Fruit fly (Drosophila melanogaster): ENCODE measurements around the gene Nepl20.

Nepl20 gene

DNA sequence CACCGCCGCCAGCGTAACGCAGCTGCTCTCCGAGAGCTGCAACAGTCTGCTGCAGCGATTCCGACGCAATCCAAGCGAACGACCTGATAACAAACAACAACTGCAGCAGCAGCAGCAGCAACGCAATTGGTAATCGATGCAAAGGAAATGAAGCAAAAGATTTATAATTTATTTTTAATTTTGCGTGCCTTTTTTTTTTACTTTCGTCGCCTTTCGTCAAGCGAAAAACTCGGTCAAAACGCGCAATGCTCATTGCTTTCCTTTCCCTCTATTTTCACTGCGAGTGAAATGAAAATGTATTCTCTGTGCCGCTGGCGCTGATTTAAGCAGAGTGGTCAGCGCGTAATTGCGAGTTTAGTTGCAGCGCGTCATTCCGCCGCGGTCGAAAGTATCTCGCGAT, 32.4 kb downstream of the Nepl20 start:
- TF ChIP-seq Abd-B (GFP tag; optimal IDR thresholded peaks at IDR 0.05) (no peak), Hr83 (GFP tag; optimal IDR thresholded peaks at IDR 0.05; ENCODE audit: poor library complexity, severe bottlenecking) (no peak), rgr (GFP tag; optimal IDR thresholded peaks at IDR 0.05) (no peak), usp (GFP tag; optimal IDR thresholded peaks at IDR 0.05) (no peak), sage (GFP tag; optimal IDR thresholded peaks at IDR 0.05) (no peak), psq (GFP tag; optimal IDR thresholded peaks at IDR 0.05) (no peak), foxo (GFP tag; optimal IDR thresholded peaks at IDR 0.05) (no peak), Hr78 (GFP tag; optimal IDR thresholded peaks at IDR 0.05) (no peak), HLH106 (tag; optimal IDR thresholded peaks at IDR 0.05) (no peak), lola (GFP tag; optimal IDR thresholded peaks at IDR 0.05) (no peak), fru (GFP tag; optimal IDR thresholded peaks at IDR 0.05) (no peak), dl (GFP tag; optimal IDR thresholded peaks at IDR 0.05; ENCODE audit: insufficient read depth in 1 of 2, partially characterized antibody in 2 of 2) (no peak), h (GFP tag; optimal IDR thresholded peaks at IDR 0.05) (no peak), GATAd (GFP tag; optimal IDR thresholded peaks at IDR 0.05) (no peak), Vsx2 (GFP tag; optimal IDR thresholded peaks at IDR 0.05; ENCODE audit: partially characterized antibody) (no peak), sv (GFP tag; optimal IDR thresholded peaks at IDR 0.05) (no peak)

DNA sequence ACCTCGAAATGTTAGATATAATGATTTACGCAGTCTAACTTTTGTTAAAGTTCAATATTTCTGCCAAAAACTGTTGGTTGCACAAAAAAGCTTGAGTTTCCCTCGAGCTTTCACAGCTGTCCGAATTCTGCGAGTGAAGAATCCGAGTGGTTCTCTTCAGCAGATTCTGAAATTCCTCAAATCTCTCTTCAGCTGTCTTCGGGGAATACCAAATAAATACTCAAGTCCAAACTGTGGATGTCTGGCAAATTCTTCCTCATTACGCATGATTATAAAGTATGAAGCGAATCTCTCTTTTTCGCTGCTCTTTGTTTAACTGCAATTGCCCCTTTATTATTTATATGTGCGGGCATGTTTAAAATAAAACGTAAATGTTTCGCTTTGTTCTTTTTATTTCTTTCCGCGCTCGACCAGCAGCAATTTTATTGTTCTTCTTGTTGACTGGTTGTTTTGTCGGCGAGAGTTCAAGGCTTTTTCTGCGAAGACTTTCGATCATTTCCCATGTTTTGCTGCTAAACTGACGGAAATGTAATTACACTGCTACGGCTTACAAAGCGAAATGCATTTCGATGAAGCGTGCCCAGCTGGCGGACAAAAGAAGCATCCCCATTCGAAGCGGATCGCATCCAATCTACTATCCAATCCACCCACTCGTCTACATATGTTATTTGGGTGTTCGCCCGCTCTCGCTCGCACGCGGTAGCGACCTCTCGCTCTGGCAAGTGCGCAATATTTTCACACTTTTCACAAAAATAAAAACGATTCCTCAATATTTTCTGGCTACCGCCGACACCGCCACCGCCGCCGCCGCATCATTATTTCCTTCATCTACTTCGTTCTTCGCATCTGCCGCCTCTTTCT, 33.5 kb downstream of the Nepl20 start:
- no peak for TF ChIP-seq Rel (GFP tag; optimal IDR thresholded peaks at IDR 0.05)
- peak; percentile 92 for TF ChIP-seq Rel (tag; optimal IDR thresholded peaks at IDR 0.05)
- TF ChIP-seq jim (GFP tag; optimal IDR thresholded peaks at IDR 0.05), result no peak

DNA sequence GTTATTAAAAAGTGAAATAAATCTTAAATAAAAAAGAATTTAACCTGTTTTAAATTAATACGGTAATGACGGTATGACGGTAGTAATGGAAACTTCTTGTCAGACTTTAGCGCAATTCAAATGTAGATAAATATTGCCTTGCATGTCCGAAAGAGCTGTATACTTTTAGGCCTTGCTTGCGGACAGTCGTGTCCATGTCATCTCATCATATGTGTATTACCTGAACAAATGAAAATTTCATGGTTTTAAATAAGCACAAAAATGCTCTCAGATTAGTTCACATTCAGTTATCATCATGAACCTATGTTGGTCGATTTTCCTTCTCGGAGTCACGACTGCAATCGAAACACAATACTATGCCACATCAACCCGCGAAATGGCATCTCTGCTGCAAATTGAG, 42.2 kb downstream of the Nepl20 start, which contains the start of gene CG11828:
Gene CG11828 (plus strand): TSS at position 301 of the 400 bp plus-strand sequence.
- no peak for TF ChIP-seq Hr78 (GFP tag; optimal IDR thresholded peaks at IDR 0.05)
- no peak for TF ChIP-seq woc (GFP tag; optimal IDR thresholded peaks at IDR 0.05)
- TF ChIP-seq Dfd (GFP tag; optimal IDR thresholded peaks at IDR 0.05), result no peak
- TF ChIP-seq Mio (GFP tag; optimal IDR thresholded peaks at IDR 0.05), result no peak
- no peak for TF ChIP-seq Vsx2 (GFP tag; optimal IDR thresholded peaks at IDR 0.05; ENCODE audit: partially characterized antibody)
- TF ChIP-seq Myc (optimal IDR thresholded peaks at IDR 0.05), result peak; percentile 47
- no peak for TF ChIP-seq dl (GFP tag; optimal IDR thresholded peaks at IDR 0.05; ENCODE audit: insufficient read depth in 1 of 2, partially characterized antibody in 2 of 2)
- no peak for TF ChIP-seq psq (GFP tag; optimal IDR thresholded peaks at IDR 0.05)

All from whole organism, wandering third instar larva.